Worm (Caenorhabditis elegans) whole organism, L3 larva: ENCODE data around the gene srx-125.

Experiments
- R02D3.7 ChIP-seq: fragments of 150-350 bp; optimal IDR thresholded peaks from 2 replicates; lab custom pipeline; 2014; ENCODE audit warnings: missing biosample characterization, missing genetic modification characterization
- ZK546.5 ChIP-seq: sonication (generic microtip); optimal IDR thresholded peaks from 2 replicates; lab custom pipeline; 2017; ENCODE audit warnings: missing biosample characterization, missing genetic modification characterization
- aly-2 ChIP-seq: fragments of 150-350 bp; optimal IDR thresholded peaks from 2 replicates; lab custom pipeline; 2014; ENCODE audit warnings: missing biosample characterization, missing genetic modification characterization
- ama-1 ChIP-seq: fragments of 150-350 bp; optimal IDR thresholded peaks from 2 replicates; lab custom pipeline; 2018
- ceh-28 ChIP-seq: fragments of 150-350 bp; optimal IDR thresholded peaks from 2 replicates; lab custom pipeline; 2014; ENCODE audit warnings: missing biosample characterization, missing genetic modification reagents, missing genetic modification characterization
- ceh-82 ChIP-seq: fragments of 150-350 bp; optimal IDR thresholded peaks from 2 replicates; lab custom pipeline; 2014; ENCODE audit warnings: missing biosample characterization, missing genetic modification characterization
- ceh-9 ChIP-seq: sonication (generic microtip); optimal IDR thresholded peaks from 2 replicates; lab custom pipeline; 2018; ENCODE audit warnings: missing biosample characterization, missing genetic modification characterization
- daf-12 ChIP-seq: fragments of 150-350 bp; optimal IDR thresholded peaks from 2 replicates; lab custom pipeline; 2014; ENCODE audit warnings: missing biosample characterization, missing genetic modification reagents, missing genetic modification characterization
- egl-27 ChIP-seq: sonication (generic microtip); optimal IDR thresholded peaks from 4 replicates; lab custom pipeline; 2017; ENCODE audit warnings: missing biosample characterization, missing genetic modification reagents, missing genetic modification characterization
- elt-1 ChIP-seq: fragments of 150-350 bp; optimal IDR thresholded peaks from 2 replicates; lab custom pipeline; 2014; ENCODE audit warnings: missing biosample characterization, missing genetic modification characterization
- elt-2 ChIP-seq: sonication (generic microtip); optimal IDR thresholded peaks from 2 replicates; lab custom pipeline; 2016; ENCODE audit warnings: missing genetic modification reagents, mild to moderate bottlenecking, missing genetic modification characterization, missing compliant biosample characterization
- elt-3 ChIP-seq, 3 experiments: fragments of 150-350 bp in 1 of 3; sonication (generic microtip) in 2 of 3; optimal IDR thresholded peaks; 2 replicates in 2 of 3; 4 replicates in 1 of 3; lab custom pipeline; 2014 to 2017; ENCODE audit warnings: missing biosample characterization in 3 of 3, missing genetic modification characterization in 3 of 3
- eor-1 ChIP-seq, 2 experiments: fragments of 150-350 bp; optimal IDR thresholded peaks; 2 replicates each; lab custom pipeline; 2014 to 2018; ENCODE audit warnings: missing biosample characterization in 2 of 2, missing genetic modification characterization in 2 of 2
- fkh-2 ChIP-seq: fragments of 150-350 bp; optimal IDR thresholded peaks from 2 replicates; lab custom pipeline; 2014; ENCODE audit warnings: missing biosample characterization, missing genetic modification reagents, missing genetic modification characterization
- fos-1 ChIP-seq: fragments of 150-350 bp; optimal IDR thresholded peaks from 2 replicates; lab custom pipeline; 2014; ENCODE audit warnings: missing biosample characterization, missing genetic modification characterization
- hmg-11 ChIP-seq: sonication (generic microtip); optimal IDR thresholded peaks from 2 replicates; lab custom pipeline; 2016; ENCODE audit warnings: missing genetic modification characterization, missing compliant biosample characterization
- jun-1 ChIP-seq: fragments of 150-350 bp; optimal IDR thresholded peaks from 2 replicates; lab custom pipeline; 2014; ENCODE audit warnings: missing biosample characterization, missing genetic modification reagents, missing genetic modification characterization
- lin-15B ChIP-seq: fragments of 150-350 bp; optimal IDR thresholded peaks from 2 replicates; lab custom pipeline; 2014; ENCODE audit warnings: missing biosample characterization, missing genetic modification characterization
- lsy-12 ChIP-seq: sonication (generic microtip); optimal IDR thresholded peaks from 2 replicates; lab custom pipeline; 2016; ENCODE audit warnings: mild to moderate bottlenecking, missing genetic modification characterization, missing compliant biosample characterization
- mdl-1 ChIP-seq: fragments of 150-350 bp; optimal IDR thresholded peaks from 2 replicates; lab custom pipeline; 2014; ENCODE audit warnings: missing biosample characterization, missing genetic modification characterization
- mml-1 ChIP-seq: fragments of 150-350 bp; sonication (generic microtip); optimal IDR thresholded peaks from 3 replicates; lab custom pipeline; 2014; ENCODE audit warnings: missing biosample characterization, missing genetic modification characterization
- nfya-1 ChIP-seq: sonication (generic microtip); optimal IDR thresholded peaks from 2 replicates; lab custom pipeline; 2017; ENCODE audit warnings: missing genetic modification characterization, mild to moderate bottlenecking, missing compliant biosample characterization, antibody characterized with exemption, moderate library complexity; ENCODE audit not compliant: insufficient read depth
- nhr-11 ChIP-seq: fragments of 150-350 bp; optimal IDR thresholded peaks from 2 replicates; lab custom pipeline; 2014; ENCODE audit warnings: missing biosample characterization, missing genetic modification characterization
- nhr-12 ChIP-seq: fragments of 150-350 bp; optimal IDR thresholded peaks from 2 replicates; lab custom pipeline; 2014; ENCODE audit warnings: missing biosample characterization, missing genetic modification characterization
- nhr-23 ChIP-seq: fragments of 150-350 bp; optimal IDR thresholded peaks from 2 replicates; lab custom pipeline; 2014; ENCODE audit warnings: missing biosample characterization, missing genetic modification reagents, missing genetic modification characterization
- nhr-237 ChIP-seq: fragments of 150-350 bp; optimal IDR thresholded peaks from 2 replicates; lab custom pipeline; 2014; ENCODE audit warnings: missing biosample characterization, missing genetic modification characterization
- nhr-25 ChIP-seq: sonication (generic microtip); optimal IDR thresholded peaks from 2 replicates; lab custom pipeline; 2017; ENCODE audit warnings: missing biosample characterization, missing genetic modification characterization
- nhr-28 ChIP-seq: fragments of 150-350 bp; optimal IDR thresholded peaks from 2 replicates; lab custom pipeline; 2014; ENCODE audit warnings: missing biosample characterization, missing genetic modification characterization
- nhr-43 ChIP-seq: sonication (generic microtip); optimal IDR thresholded peaks from 2 replicates; lab custom pipeline; 2016; ENCODE audit warnings: mild to moderate bottlenecking, missing genetic modification characterization, missing compliant biosample characterization; ENCODE audit not compliant: poor library complexity, severe bottlenecking
- nhr-67 ChIP-seq: fragments of 150-350 bp; optimal IDR thresholded peaks from 2 replicates; lab custom pipeline; 2014; ENCODE audit warnings: missing biosample characterization, missing genetic modification characterization
- nhr-76 ChIP-seq: fragments of 150-350 bp; sonication (generic microtip); optimal IDR thresholded peaks from 5 replicates; lab custom pipeline; 2014; ENCODE audit warnings: missing biosample characterization, missing genetic modification characterization
- nhr-77 ChIP-seq: fragments of 150-350 bp; optimal IDR thresholded peaks from 2 replicates; lab custom pipeline; 2014; ENCODE audit warnings: missing biosample characterization, missing genetic modification characterization
- pha-4 ChIP-seq: fragments of 150-350 bp; optimal IDR thresholded peaks from 2 replicates; lab custom pipeline; 2014; ENCODE audit warnings: missing biosample characterization, missing genetic modification reagents, missing genetic modification characterization
- sea-2 ChIP-seq: fragments of 150-350 bp; sonication (generic microtip); optimal IDR thresholded peaks from 4 replicates; lab custom pipeline; 2014; ENCODE audit warnings: missing biosample characterization, missing genetic modification reagents, missing genetic modification characterization
- skn-1 ChIP-seq: fragments of 150-350 bp; optimal IDR thresholded peaks from 2 replicates; lab custom pipeline; 2014; ENCODE audit warnings: missing biosample characterization, missing genetic modification characterization
- snpc-4 ChIP-seq: fragments of 150-350 bp; optimal IDR thresholded peaks from 2 replicates; lab custom pipeline; 2014; ENCODE audit warnings: missing biosample characterization, missing genetic modification characterization
- tbx-2 ChIP-seq: sonication (generic microtip); optimal IDR thresholded peaks from 2 replicates; lab custom pipeline; 2016; ENCODE audit warnings: mild to moderate bottlenecking, missing genetic modification characterization, missing compliant biosample characterization
- unc-39 ChIP-seq: sonication (generic microtip); optimal IDR thresholded peaks from 4 replicates; lab custom pipeline; 2017; ENCODE audit warnings: missing biosample characterization, missing genetic modification characterization
- zag-1 ChIP-seq: fragments of 150-350 bp; optimal IDR thresholded peaks from 2 replicates; lab custom pipeline; 2014; ENCODE audit warnings: missing biosample characterization, missing genetic modification characterization
- ztf-11 ChIP-seq: fragments of 150-350 bp; optimal IDR thresholded peaks from 2 replicates; lab custom pipeline; 2014; ENCODE audit warnings: missing biosample characterization, missing genetic modification characterization

srx-125 gene

DNA sequence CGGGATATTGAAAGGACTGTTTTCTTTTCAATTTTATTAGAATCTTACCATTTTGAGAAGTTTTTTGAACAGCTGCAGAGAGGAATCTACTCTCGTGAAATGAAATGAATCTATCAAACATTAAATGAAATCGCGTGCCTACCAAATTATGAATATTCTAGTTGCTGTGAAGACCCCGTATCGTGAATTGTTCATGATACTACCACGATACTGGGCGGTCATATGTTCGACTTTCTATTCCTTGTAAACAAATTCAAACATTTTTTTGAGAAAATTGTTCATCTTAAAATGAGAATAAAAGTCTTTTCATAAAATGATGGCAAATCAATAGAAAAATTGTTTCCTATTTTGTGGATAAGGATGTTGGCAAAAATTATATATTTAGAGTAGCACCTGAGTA lies 18.7 kb downstream of the srx-125 start, which contains the start of gene gcy-34:
Gene gcy-34, minus strand, starts transcription at position 101 of the 400 bp plus-strand sequence.
- TF ChIP-seq nhr-11 (tag; lab: Kevin White, UChicago) (no peak), ceh-82 (tag; lab: Kevin White, UChicago) (no peak), nhr-12 (tag; lab: Kevin White, UChicago) (no peak), daf-12 (no peak), hmg-11 (tag; lab: Kevin White, UChicago) (no peak), zag-1 (no peak), lin-15B (tag; lab: Kevin White, UChicago) (no peak), fkh-2 (tag; lab: Kevin White, UChicago) (no peak), R02D3.7 (tag; lab: Kevin White, UChicago) (no peak), nhr-67 (tag; lab: Kevin White, UChicago) (no peak), eor-1 (tag; optimal IDR thresholded peaks at IDR 0.05; lab: Kevin White, UChicago) (no peak), ceh-28 (tag; lab: Kevin White, UChicago) (no peak), nhr-43 (no peak), mml-1 (tag; lab: Kevin White, UChicago) (no peak), elt-1 (tag; lab: Kevin White, UChicago) (no peak)

- TF ChIP-seq aly-2 (tag; lab: Kevin White, UChicago) (no peak), ZK546.5 (no peak), nhr-237 (tag; lab: Kevin White, UChicago) (no peak), elt-1 (tag; lab: Kevin White, UChicago) (no peak), snpc-4 (tag; lab: Kevin White, UChicago) (no peak), skn-1 (tag; lab: Kevin White, UChicago) (no peak), nhr-28 (tag; lab: Kevin White, UChicago) (no peak), nhr-23 (tag; lab: Kevin White, UChicago) (no peak), nhr-25 (tag; lab: Kevin White, UChicago) (no peak), nfya-1 (tag; lab: Kevin White, UChicago) (no peak), nhr-11 (tag; lab: Kevin White, UChicago) (no peak), ama-1 (lab: Kevin White, UChicago) (no peak), nhr-76 (tag; lab: Kevin White, UChicago) (no peak), unc-39 (tag; lab: Kevin White, UChicago) (no peak), elt-2 (tag; lab: Kevin White, UChicago) (no peak), daf-12 (no peak), pha-4 (tag; lab: Kevin White, UChicago) (no peak)
Measured at ce11 chrV:13387472-13387871, 20.3 kb downstream of the srx-125 start.

ce11 chrV:13388961-13389360 lies 21.8 kb downstream of the srx-125 start:
- no peak for TF ChIP-seq lsy-12 (tag; lab: Kevin White, UChicago)
- no peak for TF ChIP-seq egl-27 (tag; lab: Kevin White, UChicago)
- no peak for TF ChIP-seq zag-1
- no peak for TF ChIP-seq pha-4 (tag; lab: Kevin White, UChicago)
- TF ChIP-seq mdl-1 = no peak
- no peak for TF ChIP-seq mml-1 (tag; lab: Kevin White, UChicago)
- TF ChIP-seq nhr-23 (tag; lab: Kevin White, UChicago) = no peak
- no peak for TF ChIP-seq ztf-11 (tag; lab: Kevin White, UChicago)
- no peak for TF ChIP-seq nhr-25 (tag; lab: Kevin White, UChicago)
- TF ChIP-seq unc-39 (tag; lab: Kevin White, UChicago) = no peak
- TF ChIP-seq tbx-2 (tag; lab: Kevin White, UChicago) = no peak
- TF ChIP-seq ceh-28 (tag; lab: Kevin White, UChicago) = no peak
- TF ChIP-seq fos-1 (tag; lab: Kevin White, UChicago) = no peak
- TF ChIP-seq ama-1 (lab: Kevin White, UChicago) = no peak

DNA sequence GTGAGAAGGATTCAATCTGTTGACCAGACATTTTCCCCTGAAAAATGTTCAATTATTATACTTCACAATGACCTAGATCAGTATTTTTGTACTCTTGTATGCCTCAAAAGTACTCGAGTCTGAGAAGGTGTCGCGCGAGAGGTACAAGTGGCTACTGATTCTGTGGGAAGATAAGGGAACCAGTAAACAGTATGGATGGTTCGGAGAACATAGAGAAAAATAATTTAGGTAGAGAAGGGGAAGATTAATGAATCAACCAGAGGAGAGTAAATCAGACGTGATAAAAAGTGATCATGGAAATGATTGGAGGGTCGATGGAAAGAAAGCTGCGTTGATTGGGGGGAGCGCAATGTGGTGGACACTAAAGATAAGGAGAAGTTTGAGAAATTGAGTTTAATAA lies 22.3 kb downstream of the srx-125 start:
- TF ChIP-seq egl-27 (tag; lab: Kevin White, UChicago) (no peak), hmg-11 (tag; lab: Kevin White, UChicago) (no peak), R02D3.7 (tag; lab: Kevin White, UChicago) (no peak), nhr-25 (tag; lab: Kevin White, UChicago) (peak; percentile 67), nhr-12 (tag; lab: Kevin White, UChicago) (no peak), jun-1 (tag; lab: Kevin White, UChicago) (no peak), snpc-4 (tag; lab: Kevin White, UChicago) (no peak), nhr-67 (tag; lab: Kevin White, UChicago) (no peak), nhr-43 (peak; percentile 13), ceh-9 (tag; lab: Kevin White, UChicago) (no peak), lsy-12 (tag; lab: Kevin White, UChicago) (no peak), nhr-237 (tag; lab: Kevin White, UChicago) (no peak), ama-1 (lab: Kevin White, UChicago) (no peak), eor-1 (tag; optimal IDR thresholded peaks at IDR 0.05; lab: Kevin White, UChicago) (no peak), fkh-2 (tag; lab: Kevin White, UChicago) (no peak), nhr-28 (tag; lab: Kevin White, UChicago) (no peak), mdl-1 (no peak), tbx-2 (tag; lab: Kevin White, UChicago) (no peak), ceh-28 (tag; lab: Kevin White, UChicago) (peak; percentile 12), nhr-77 (no peak), elt-3 (tag; optimal IDR thresholded peaks at IDR 0.05; lab: Kevin White, UChicago) (peak in 2 of 3 experiments; percentile 66 to 80), ceh-82 (tag; lab: Kevin White, UChicago) (no peak), elt-2 (tag; lab: Kevin White, UChicago) (no peak), pha-4 (tag; lab: Kevin White, UChicago) (no peak), nhr-23 (tag; lab: Kevin White, UChicago) (peak; percentile 62), skn-1 (tag; lab: Kevin White, UChicago) (no peak), sea-2 (GFP tag; lab: Kevin White, UChicago) (no peak), zag-1 (no peak), daf-12 (no peak), nfya-1 (tag; lab: Kevin White, UChicago) (peak; percentile 8)
